Fruit fly (Drosophila melanogaster) whole organism, embryonic: ENCODE data around the gene geko.

Experiments used
- Abd-B ChIP-seq: fragments of 200-800 bp; sonication (Bioruptor generic); optimal IDR thresholded peaks from 2 replicates; lab custom pipeline; 2018; ENCODE audit warnings: missing biosample characterization, mild to moderate bottlenecking, missing genetic modification characterization, moderate library complexity
- Atf-2 ChIP-seq: fragments of 200-800 bp; sonication (Bioruptor generic); optimal IDR thresholded peaks from 2 replicates; lab custom pipeline; 2016; ENCODE audit warnings: missing biosample characterization, missing genetic modification characterization
- Bdp1 ChIP-seq: fragments of 200-800 bp; sonication (Bioruptor generic); optimal IDR thresholded peaks from 3 replicates; lab custom pipeline; 2016; ENCODE audit warnings: missing biosample characterization, missing genetic modification characterization
- Bteb2 ChIP-seq: fragments of 200-800 bp; sonication (Bioruptor generic); optimal IDR thresholded peaks from 2 replicates; lab custom pipeline; 2016; ENCODE audit warnings: missing biosample characterization, missing genetic modification characterization
- CG11398 ChIP-seq: fragments of 200-800 bp; sonication (Bioruptor generic); optimal IDR thresholded peaks from 2 replicates; lab custom pipeline; 2016; ENCODE audit warnings: missing biosample characterization, missing genetic modification characterization
- CG12769 ChIP-seq: fragments of 200-800 bp; sonication (Bioruptor generic); optimal IDR thresholded peaks from 2 replicates; lab custom pipeline; 2019; ENCODE audit warnings: missing biosample characterization, mild to moderate bottlenecking, missing genetic modification characterization, moderate library complexity
- CG13424 ChIP-seq: fragments of 200-800 bp; sonication (Bioruptor generic); optimal IDR thresholded peaks from 2 replicates; lab custom pipeline; 2019; ENCODE audit warnings: missing biosample characterization, mild to moderate bottlenecking, missing genetic modification characterization, moderate library complexity
- CG15073 ChIP-seq: fragments of 200-800 bp; sonication (Bioruptor generic); optimal IDR thresholded peaks from 2 replicates; lab custom pipeline; 2016; ENCODE audit warnings: missing biosample characterization, missing genetic modification characterization
- CG17186 ChIP-seq: fragments of 200-800 bp; sonication (Bioruptor generic); optimal IDR thresholded peaks from 3 replicates; lab custom pipeline; 2017; ENCODE audit warnings: missing biosample characterization, missing genetic modification reagents, missing genetic modification characterization
- CG17612 ChIP-seq: fragments of 200-800 bp; sonication (Bioruptor generic); IDR thresholded peaks from 2 replicates; pipeline ENCODE4 v1.3.6; 2022; ENCODE audit warnings: missing biosample characterization, missing genetic modification characterization
- CG17802 ChIP-seq: fragments of 200-800 bp; sonication (Bioruptor generic); optimal IDR thresholded peaks from 2 replicates; lab custom pipeline; 2018; ENCODE audit warnings: missing biosample characterization, mild to moderate bottlenecking, missing genetic modification characterization, moderate library complexity
- CG17912 ChIP-seq: fragments of 200-800 bp; sonication (Bioruptor generic); optimal IDR thresholded peaks from 2 replicates; lab custom pipeline; 2018; ENCODE audit warnings: missing biosample characterization, mild to moderate bottlenecking, missing genetic modification characterization
- CG18619 ChIP-seq: fragments of 200-800 bp; sonication (Bioruptor generic); optimal IDR thresholded peaks from 3 replicates; lab custom pipeline; 2017; ENCODE audit warnings: missing biosample characterization, mild to moderate bottlenecking, missing genetic modification characterization
- CG2202 ChIP-seq: fragments of 200-800 bp; sonication (Bioruptor generic); optimal IDR thresholded peaks from 2 replicates; lab custom pipeline; 2018; ENCODE audit warnings: missing biosample characterization, mild to moderate bottlenecking, missing genetic modification characterization
- CG2712 ChIP-seq: fragments of 200-800 bp; optimal IDR thresholded peaks from 3 replicates; lab custom pipeline; 2019; ENCODE audit warnings: missing biosample characterization, mild to moderate bottlenecking, missing genetic modification characterization, moderate library complexity
- CG3163 ChIP-seq: fragments of 200-800 bp; sonication (Bioruptor generic); optimal IDR thresholded peaks from 3 replicates; lab custom pipeline; 2016; ENCODE audit warnings: missing biosample characterization, missing genetic modification characterization
- CG32532 ChIP-seq: fragments of 200-800 bp; sonication (Bioruptor generic); IDR thresholded peaks from 2 replicates; pipeline ENCODE4 v1.3.6; 2022; ENCODE audit warnings: missing biosample characterization, missing genetic modification characterization
- CG34376 ChIP-seq: fragments of 200-800 bp; sonication (Bioruptor generic); optimal IDR thresholded peaks from 2 replicates; lab custom pipeline; 2018; ENCODE audit warnings: missing biosample characterization, mild to moderate bottlenecking, missing genetic modification characterization
- CG8924 ChIP-seq: fragments of 200-800 bp; optimal IDR thresholded peaks from 3 replicates; lab custom pipeline; 2019; ENCODE audit warnings: missing biosample characterization, mild to moderate bottlenecking, missing genetic modification characterization, moderate library complexity
- CG9437 ChIP-seq: fragments of 200-800 bp; sonication (Bioruptor generic); optimal IDR thresholded peaks from 2 replicates; lab custom pipeline; 2018; ENCODE audit warnings: missing biosample characterization, mild to moderate bottlenecking, missing genetic modification characterization
- CHES-1-like ChIP-seq: fragments of 200-800 bp; sonication (Bioruptor generic); optimal IDR thresholded peaks from 2 replicates; lab custom pipeline; 2016; ENCODE audit warnings: missing biosample characterization, missing genetic modification characterization
- Dek ChIP-seq: fragments of 200-800 bp; sonication (Bioruptor generic); optimal IDR thresholded peaks from 3 replicates; lab custom pipeline; 2019; ENCODE audit warnings: missing biosample characterization, mild to moderate bottlenecking, missing genetic modification characterization, moderate library complexity
- Doc3 ChIP-seq: fragments of 200-800 bp; sonication (Bioruptor generic); IDR thresholded peaks from 3 replicates; pipeline ENCODE4 v1.3.6; 2022; ENCODE audit warnings: missing biosample characterization, missing genetic modification characterization; ENCODE audit not compliant: partially characterized antibody
- HLH3B ChIP-seq: fragments of 200-800 bp; sonication (Bioruptor generic); IDR thresholded peaks from 2 replicates; pipeline ENCODE4 v1.3.6; 2022; ENCODE audit warnings: missing biosample characterization, missing genetic modification characterization
- MESR4 ChIP-seq: fragments of 200-800 bp; sonication (Bioruptor generic); optimal IDR thresholded peaks from 2 replicates; lab custom pipeline; 2018; ENCODE audit warnings: missing biosample characterization, mild to moderate bottlenecking, missing genetic modification characterization, moderate library complexity
- Oaz ChIP-seq: fragments of 200-800 bp; sonication (Bioruptor generic); IDR thresholded peaks from 2 replicates; pipeline ENCODE4 v1.3.6; 2022; ENCODE audit warnings: missing biosample characterization, missing genetic modification characterization
- Optix ChIP-seq: fragments of 200-800 bp; sonication (Bioruptor generic); IDR thresholded peaks from 3 replicates; pipeline ENCODE4 v1.3.6; 2022; ENCODE audit warnings: missing biosample characterization, missing genetic modification characterization
- Pdp1 ChIP-seq, 2 experiments: fragments of 200-800 bp; sonication (Bioruptor generic); optimal IDR thresholded peaks; 3 replicates each; lab custom pipeline; 2016; ENCODE audit warnings: missing biosample characterization in 2 of 2, missing genetic modification characterization in 2 of 2, mild to moderate bottlenecking in 1 of 2, moderate library complexity in 1 of 2
- Rfx ChIP-seq: fragments of 200-800 bp; sonication (Bioruptor generic); IDR thresholded peaks from 2 replicates; pipeline ENCODE4 v1.3.6; 2022; ENCODE audit warnings: missing biosample characterization, missing genetic modification characterization
- Xrp1 ChIP-seq: fragments of 200-800 bp; sonication (Bioruptor generic); IDR thresholded peaks from 2 replicates; pipeline ENCODE4 v1.3.6; 2022; ENCODE audit warnings: missing biosample characterization, missing genetic modification characterization
- ase ChIP-seq: fragments of 200-800 bp; sonication (Bioruptor generic); IDR thresholded peaks from 3 replicates; pipeline ENCODE4 v1.3.6; 2022; ENCODE audit warnings: missing biosample characterization, missing genetic modification characterization
- bcd ChIP-seq: fragments of 200-800 bp; sonication (Bioruptor generic); optimal IDR thresholded peaks from 2 replicates; lab custom pipeline; 2017; ENCODE audit warnings: missing biosample characterization, mild to moderate bottlenecking, missing genetic modification characterization
- en ChIP-seq: fragments of 200-800 bp; sonication (Bioruptor generic); optimal IDR thresholded peaks from 2 replicates; lab custom pipeline; 2016; ENCODE audit warnings: missing biosample characterization, missing genetic modification characterization
- esg ChIP-seq: fragments of 200-800 bp; sonication (Bioruptor generic); conservative IDR thresholded peaks from 2 replicates; pipeline ENCODE4 v1.3.6; 2022; ENCODE audit warnings: missing biosample characterization, missing genetic modification characterization
- fd102C ChIP-seq: fragments of 200-800 bp; sonication (Bioruptor generic); optimal IDR thresholded peaks from 2 replicates; lab custom pipeline; 2018; ENCODE audit warnings: missing biosample characterization, mild to moderate bottlenecking, missing genetic modification characterization, moderate library complexity
- gcm ChIP-seq: fragments of 200-800 bp; sonication (Bioruptor generic); optimal IDR thresholded peaks from 2 replicates; lab custom pipeline; 2019; ENCODE audit warnings: missing biosample characterization, mild to moderate bottlenecking, missing genetic modification characterization, moderate library complexity
- gro ChIP-seq: fragments of 200-800 bp; sonication (Bioruptor generic); optimal IDR thresholded peaks from 2 replicates; lab custom pipeline; 2016; ENCODE audit warnings: missing biosample characterization, missing genetic modification characterization
- gsb ChIP-seq: fragments of 200-800 bp; sonication (Bioruptor generic); IDR thresholded peaks from 2 replicates; pipeline ENCODE4 v1.3.6; 2022; ENCODE audit warnings: missing biosample characterization, missing genetic modification characterization
- gt ChIP-seq: fragments of 200-800 bp; sonication (Bioruptor generic); IDR thresholded peaks from 2 replicates; pipeline ENCODE4 v1.3.6; 2022; ENCODE audit warnings: missing biosample characterization, missing genetic modification characterization
- jumu ChIP-seq: fragments of 200-800 bp; sonication (Bioruptor generic); optimal IDR thresholded peaks from 3 replicates; lab custom pipeline; 2016; ENCODE audit warnings: missing biosample characterization, missing genetic modification characterization
- kay ChIP-seq: fragments of 200-800 bp; sonication (Bioruptor generic); optimal IDR thresholded peaks from 2 replicates; lab custom pipeline; 2016; ENCODE audit warnings: missing biosample characterization, missing genetic modification characterization
- lab ChIP-seq: fragments of 200-800 bp; sonication (Bioruptor generic); optimal IDR thresholded peaks from 3 replicates; lab custom pipeline; 2017; ENCODE audit warnings: missing biosample characterization, missing genetic modification characterization, mild to moderate bottlenecking, moderate library complexity, missing genetic modification reagents
- maf-S ChIP-seq: fragments of 200-800 bp; sonication (Bioruptor generic); optimal IDR thresholded peaks from 2 replicates; lab custom pipeline; 2016; ENCODE audit warnings: missing biosample characterization, missing genetic modification characterization
- pum ChIP-seq: fragments of 200-800 bp; sonication (Bioruptor generic); optimal IDR thresholded peaks from 2 replicates; lab custom pipeline; 2016; ENCODE audit warnings: missing biosample characterization, missing genetic modification characterization
- sim ChIP-seq: fragments of 200-800 bp; sonication (Bioruptor generic); IDR thresholded peaks from 2 replicates; pipeline ENCODE4 v1.3.6; 2022; ENCODE audit warnings: missing biosample characterization, missing genetic modification characterization
- slbo ChIP-seq: fragments of 200-800 bp; sonication (Bioruptor generic); IDR thresholded peaks from 2 replicates; pipeline ENCODE4 v1.3.6; 2022; ENCODE audit warnings: missing biosample characterization, missing genetic modification characterization
- sna ChIP-seq: fragments of 200-800 bp; sonication (Bioruptor generic); IDR thresholded peaks from 2 replicates; pipeline ENCODE4 v1.3.6; 2022; ENCODE audit warnings: missing biosample characterization, missing genetic modification characterization; ENCODE audit not compliant: partially characterized antibody
- sqz ChIP-seq: fragments of 200-800 bp; sonication (Bioruptor generic); optimal IDR thresholded peaks from 3 replicates; lab custom pipeline; 2018; ENCODE audit warnings: missing biosample characterization, mild to moderate bottlenecking, missing genetic modification characterization
- wdn ChIP-seq: fragments of 200-800 bp; sonication (Bioruptor generic); IDR thresholded peaks from 2 replicates; pipeline ENCODE4 v1.3.6; 2022; ENCODE audit warnings: missing biosample characterization, missing genetic modification characterization

Gene geko

DNA sequence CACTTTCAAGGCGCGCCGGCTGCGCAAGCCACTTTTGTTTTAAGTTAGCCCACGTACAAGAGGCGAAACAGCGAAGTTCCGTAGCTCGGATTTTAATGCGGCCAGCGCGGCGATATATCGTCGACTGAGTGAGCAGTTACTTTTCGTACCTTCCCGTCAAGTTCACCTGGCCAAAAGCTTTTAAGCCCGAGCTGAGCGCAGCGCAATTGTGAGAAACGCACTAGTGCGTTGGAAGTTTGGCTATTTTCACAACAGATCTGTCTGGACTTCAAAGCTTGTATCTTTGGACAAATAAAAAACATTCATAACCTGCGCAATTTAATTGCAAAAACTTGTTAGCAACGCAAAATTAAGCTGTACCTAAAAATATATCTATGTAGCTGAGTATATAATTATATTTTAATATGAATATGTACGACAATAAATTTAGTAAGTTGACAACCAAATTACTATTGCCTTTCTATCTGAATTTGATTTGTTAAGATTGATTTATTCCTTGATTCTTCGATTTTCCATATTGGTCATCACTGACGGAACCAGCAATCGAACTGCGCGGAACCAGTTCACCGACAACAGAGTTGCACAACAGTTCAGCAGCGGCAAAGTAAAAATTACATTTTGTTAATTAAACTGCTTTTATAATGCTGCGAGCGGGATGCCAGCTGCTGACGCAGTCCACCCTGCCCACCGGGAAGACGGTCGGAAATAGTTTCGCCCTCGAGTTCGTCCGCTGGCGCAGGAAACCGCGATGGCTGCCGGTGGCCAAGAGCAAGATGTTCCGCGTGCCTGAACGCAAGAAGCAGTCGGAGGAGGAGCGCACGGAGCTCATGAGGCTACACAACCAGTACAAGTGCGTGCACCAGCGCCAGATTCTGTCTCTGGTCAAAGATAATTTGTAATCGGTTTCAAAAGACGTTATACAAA, 32.9 kb upstream of the geko start, which contains the start of the genes CG13698 and mRpS26 (continued):
- TF ChIP-seq Optix (GFP tag; lab: Robert Waterston, UW) (no peak), CG13424 (tag; lab: Kevin White, UChicago) (peak; percentile 84), CG2712 (tag; lab: Kevin White, UChicago) (peak; percentile 75), Oaz (GFP tag; lab: Robert Waterston, UW) (no peak), Abd-B (GFP tag; lab: Kevin White, UChicago) (peak; percentile 68), bcd (GFP tag; lab: Kevin White, UChicago) (peak; percentile 77), CG9437 (GFP tag; lab: Kevin White, UChicago) (peak; percentile 64), slbo (peak; percentile 71), Atf-2 (GFP tag; lab: Kevin White, UChicago) (no peak), sqz (GFP tag; lab: Kevin White, UChicago) (no peak), sim (GFP tag; lab: Robert Waterston, UW) (no peak), CG11398 (GFP tag; lab: Kevin White, UChicago) (no peak), lab (GFP tag; lab: Kevin White, UChicago) (peak; percentile 76), CG15073 (GFP tag; lab: Kevin White, UChicago) (no peak), gro (GFP tag; lab: Kevin White, UChicago) (peak; percentile 59), Bdp1 (GFP tag; lab: Kevin White, UChicago) (peak; percentile 19), Xrp1 (peak; percentile 60), CG12769 (tag; lab: Kevin White, UChicago) (peak; percentile 68), CG18619 (GFP tag; lab: Kevin White, UChicago) (peak; percentile 62), CG17612 (no peak), kay (GFP tag; lab: Kevin White, UChicago) (peak; percentile 53), MESR4 (GFP tag; lab: Kevin White, UChicago) (peak; percentile 91), en (GFP tag; lab: Kevin White, UChicago) (no peak), Bteb2 (GFP tag; lab: Kevin White, UChicago) (peak; percentile 24), CG17912 (GFP tag; lab: Kevin White, UChicago) (no peak), jumu (GFP tag; lab: Kevin White, UChicago) (no peak), esg (GFP tag; lab: Robert Waterston, UW) (peak; percentile 42), CG17186 (GFP tag; lab: Kevin White, UChicago) (peak; percentile 49), Rfx (peak; percentile 80), CG2202 (tag; lab: Kevin White, UChicago) (no peak), sna (GFP tag; lab: Robert Waterston, UW) (no peak), wdn (GFP tag; lab: Robert Waterston, UW) (no peak), gsb (GFP tag; lab: Robert Waterston, UW) (no peak), CG17802 (tag; lab: Kevin White, UChicago) (peak; percentile 24), gt (GFP tag; lab: Robert Waterston, UW) (no peak), Doc3 (no peak; the same call in 2 of the 3 replicates), CHES-1-like (GFP tag; lab: Kevin White, UChicago) (peak; percentile 16), maf-S (peak; percentile 27), CG8924 (peak; percentile 78), pum (GFP tag; lab: Kevin White, UChicago) (peak; percentile 21), CG3163 (no peak), ase (0 out of 3 replicates have a peak, but pooled peaks have one; percentile 19), Dek (tag; lab: Kevin White, UChicago) (peak; percentile 73), CG34376 (GFP tag; lab: Kevin White, UChicago) (peak; percentile 67), Pdp1 (GFP tag; optimal IDR thresholded peaks at IDR 0.05; lab: Kevin White, UChicago) (peak; percentile 2 to 99), CG32532 (peak; percentile 67), fd102C (GFP tag; lab: Kevin White, UChicago) (no peak), gcm (GFP tag; lab: Kevin White, UChicago) (peak; percentile 57), HLH3B (GFP tag; lab: Robert Waterston, UW) (0 out of 2 replicates have a peak, but pooled peaks have one; percentile 36)
